Fruit fly (Drosophila melanogaster): ENCODE results near the gene ome.

Gene ome

dm6 chr3L:14784949-14785408, 112.3 kb downstream of the ome start (continued):
- TF ChIP-seq sr (GFP tag; IDR thresholded peaks at IDR 0.05) (peak; percentile 25; the same call in 1 of the 3 replicates), Bgb (GFP tag; IDR thresholded peaks at IDR 0.05; ENCODE audit: partially characterized antibody) (no peak), CG8924 (tag; optimal IDR thresholded peaks at IDR 0.05) (peak; percentile 99), CG11504 (tag; optimal IDR thresholded peaks at IDR 0.05) (peak; percentile 97), CG4360 (GFP tag; IDR thresholded peaks at IDR 0.05) (peak; percentile 35; the same call in 1 of the 2 replicates), kah (GFP tag; optimal IDR thresholded peaks at IDR 0.05) (peak; percentile 92), H2.0 (GFP tag; IDR thresholded peaks at IDR 0.05) (peak; percentile 83; the same call in 1 of the 2 replicates), lab (GFP tag; optimal IDR thresholded peaks at IDR 0.05) (peak; percentile 97), CG18262 (tag; optimal IDR thresholded peaks at IDR 0.05) (peak; percentile 99), org-1 (GFP tag; optimal IDR thresholded peaks at IDR 0.05) (peak; percentile 97), bowl (GFP tag; IDR thresholded peaks at IDR 0.05) (peak; percentile 67; the same call in 1 of the 2 replicates), CG14965 (GFP tag; optimal IDR thresholded peaks at IDR 0.05; ENCODE audit: borderline replicate concordance) (peak; percentile 70), psq (GFP tag; optimal IDR thresholded peaks at IDR 0.05) (peak; percentile 79), gro (GFP tag; optimal IDR thresholded peaks at IDR 0.05) (peak; percentile 93), CG15601 (tag; optimal IDR thresholded peaks at IDR 0.05) (peak; percentile 96), Six4 (GFP tag; optimal IDR thresholded peaks at IDR 0.05) (peak; percentile 91), Fer2 (tag; optimal IDR thresholded peaks at IDR 0.05) (peak; percentile 89), oc (tag; optimal IDR thresholded peaks at IDR 0.05) (peak; percentile 91), Atf-2 (GFP tag; optimal IDR thresholded peaks at IDR 0.05) (peak; percentile 93), CG6175 (GFP tag; IDR thresholded peaks at IDR 0.05) (peak; percentile 76; the same call in 2 of the 3 replicates), hb (GFP tag; IDR thresholded peaks at IDR 0.05; ENCODE audit: partially characterized antibody) (no peak), Lpt (GFP tag; optimal IDR thresholded peaks at IDR 0.05) (no peak), CG2129 (GFP tag; IDR thresholded peaks at IDR 0.05; ENCODE audit: partially characterized antibody) (no peak), onecut (GFP tag; IDR thresholded peaks at IDR 0.05) (peak; percentile 85), Taf1 (GFP tag; IDR thresholded peaks at IDR 0.05) (peak; percentile 82), Ssrp (tag; optimal IDR thresholded peaks at IDR 0.05) (peak; percentile 98), Xrp1 (GFP tag; IDR thresholded peaks at IDR 0.05) (peak; percentile 94), CG18619 (GFP tag; optimal IDR thresholded peaks at IDR 0.05) (peak; percentile 98), tap (tag; optimal IDR thresholded peaks at IDR 0.05) (peak; percentile 97), Opbp (GFP tag; IDR thresholded peaks at IDR 0.05; ENCODE audit: partially characterized antibody) (no peak), abd-A (tag; optimal IDR thresholded peaks at IDR 0.05) (peak; percentile 80), Asciz (GFP tag; optimal IDR thresholded peaks at IDR 0.05) (peak; percentile 95), zf30C (GFP tag; optimal IDR thresholded peaks at IDR 0.05) (no peak), Dek (tag; optimal IDR thresholded peaks at IDR 0.05) (peak; percentile 95), MBD-R2 (GFP tag; IDR thresholded peaks at IDR 0.05) (peak; percentile 70), CG2712 (tag; optimal IDR thresholded peaks at IDR 0.05) (peak; percentile 99), Nf-YA (GFP tag; IDR thresholded peaks at IDR 0.05) (peak; percentile 86), corto (GFP tag; optimal IDR thresholded peaks at IDR 0.05) (no peak), CG11085 (GFP tag; IDR thresholded peaks at IDR 0.05) (peak; percentile 67; the same call in 1 of the 2 replicates), Hey (tag; optimal IDR thresholded peaks at IDR 0.05) (peak; percentile 72), Rfx (GFP tag; IDR thresholded peaks at IDR 0.05) (peak; percentile 90; the same call in 1 of the 2 replicates), jumu (GFP tag; optimal IDR thresholded peaks at IDR 0.05) (peak; percentile 88), CG10462 (GFP tag; optimal IDR thresholded peaks at IDR 0.05) (peak; percentile 96), Med (GFP tag) (peak; percentile 99), gsb (GFP tag; IDR thresholded peaks at IDR 0.05) (peak; percentile 82), Nf-YB (GFP tag; optimal IDR thresholded peaks at IDR 0.05) (peak; percentile 88), ken (GFP tag; IDR thresholded peaks at IDR 0.05) (peak; percentile 77), cato (GFP tag; optimal IDR thresholded peaks at IDR 0.05; ENCODE audit: borderline replicate concordance) (peak; percentile 94), CG6654 (GFP tag; optimal IDR thresholded peaks at IDR 0.05) (peak; percentile 91), CG5180 (GFP tag; optimal IDR thresholded peaks at IDR 0.05) (peak; percentile 92)

All from whole organism, embryonic.